Worm (Caenorhabditis elegans): ENCODE results near the gene ZC395.4.
A peak's percentile ranks its signal among the peaks of the same experiment; 100 is the strongest.

ZC395.4 gene

ce11 chrIII:5269814-5270213 lies at the start of gene ZC395.4:
Gene ZC395.4 (plus strand): TSS chrIII:5270114.
- TF ChIP-seq cnd-1 (tag; optimal IDR thresholded peaks at IDR 0.05) (no peak), lsy-2 (tag; optimal IDR thresholded peaks at IDR 0.05) (no peak), blmp-1 (tag; optimal IDR thresholded peaks at IDR 0.05) (no peak), drap-1 (GFP tag; optimal IDR thresholded peaks at IDR 0.05) (no peak)

- TF ChIP-seq drap-1 (GFP tag; optimal IDR thresholded peaks at IDR 0.05) (no peak), pha-4 (tag; optimal IDR thresholded peaks at IDR 0.05) (no peak), mep-1 (tag; optimal IDR thresholded peaks at IDR 0.05) (no peak), sem-2 (GFP tag; optimal IDR thresholded peaks at IDR 0.05) (no peak), ceh-83 (GFP tag; optimal IDR thresholded peaks at IDR 0.05) (no peak), mab-5 (tag; optimal IDR thresholded peaks at IDR 0.05) (no peak), sptf-1 (tag; optimal IDR thresholded peaks at IDR 0.05) (no peak), hlh-1 (tag; optimal IDR thresholded peaks at IDR 0.05) (no peak), lsy-2 (tag; optimal IDR thresholded peaks at IDR 0.05) (no peak), elt-3 (tag; optimal IDR thresholded peaks at IDR 0.05) (no peak), unc-120 (tag; optimal IDR thresholded peaks at IDR 0.05; ENCODE audit: poor library complexity, severe bottlenecking) (no peak), nhr-237 (tag; optimal IDR thresholded peaks at IDR 0.05) (no peak), lin-13 (tag; optimal IDR thresholded peaks at IDR 0.05) (no peak), M03D4.4 (tag; optimal IDR thresholded peaks at IDR 0.05) (no peak), tbx-8 (GFP tag; optimal IDR thresholded peaks at IDR 0.05) (no peak), unc-62 (GFP tag; optimal IDR thresholded peaks at IDR 0.05) (no peak), zip-8 (tag; optimal IDR thresholded peaks at IDR 0.05) (no peak)
Measured at ce11 chrIII:5221820-5222219, 48.1 kb upstream of the ZC395.4 start.

- TF ChIP-seq pha-4 (tag; optimal IDR thresholded peaks at IDR 0.05) (peak; percentile 8), nhr-2 (tag; optimal IDR thresholded peaks at IDR 0.05) (no peak), snpc-4 (tag; optimal IDR thresholded peaks at IDR 0.05) (no peak)
Measured at ce11 chrIII:5222777-5223176, 47.1 kb upstream of the ZC395.4 start.

- TF ChIP-seq M03D4.4 (tag; optimal IDR thresholded peaks at IDR 0.05) (no peak), sptf-1 (tag; optimal IDR thresholded peaks at IDR 0.05) (no peak), ces-1 (GFP tag; optimal IDR thresholded peaks at IDR 0.05) (no peak), blmp-1 (tag; optimal IDR thresholded peaks at IDR 0.05) (no peak), nhr-2 (tag; optimal IDR thresholded peaks at IDR 0.05) (no peak), lin-32 (GFP tag; optimal IDR thresholded peaks at IDR 0.05) (no peak), zip-8 (tag; optimal IDR thresholded peaks at IDR 0.05) (no peak), flh-1 (GFP tag; optimal IDR thresholded peaks at IDR 0.05) (no peak), mls-2 (tag; optimal IDR thresholded peaks at IDR 0.05) (no peak), ceh-43 (GFP tag; optimal IDR thresholded peaks at IDR 0.05) (no peak), mep-1 (tag; optimal IDR thresholded peaks at IDR 0.05) (no peak), ceh-83 (GFP tag; optimal IDR thresholded peaks at IDR 0.05) (no peak), ceh-39 (tag; optimal IDR thresholded peaks at IDR 0.05) (no peak), bed-3 (GFP tag; optimal IDR thresholded peaks at IDR 0.05) (no peak), elt-1 (tag; optimal IDR thresholded peaks at IDR 0.05; ENCODE audit: borderline replicate concordance, insufficient read depth) (no peak), pha-4 (tag; optimal IDR thresholded peaks at IDR 0.05) (no peak), sem-2 (GFP tag; optimal IDR thresholded peaks at IDR 0.05) (no peak), tbx-8 (GFP tag; optimal IDR thresholded peaks at IDR 0.05) (no peak), lsy-2 (tag; optimal IDR thresholded peaks at IDR 0.05) (no peak)
Measured at ce11 chrIII:5224908-5225307, 45.0 kb upstream of the ZC395.4 start.

DNA sequence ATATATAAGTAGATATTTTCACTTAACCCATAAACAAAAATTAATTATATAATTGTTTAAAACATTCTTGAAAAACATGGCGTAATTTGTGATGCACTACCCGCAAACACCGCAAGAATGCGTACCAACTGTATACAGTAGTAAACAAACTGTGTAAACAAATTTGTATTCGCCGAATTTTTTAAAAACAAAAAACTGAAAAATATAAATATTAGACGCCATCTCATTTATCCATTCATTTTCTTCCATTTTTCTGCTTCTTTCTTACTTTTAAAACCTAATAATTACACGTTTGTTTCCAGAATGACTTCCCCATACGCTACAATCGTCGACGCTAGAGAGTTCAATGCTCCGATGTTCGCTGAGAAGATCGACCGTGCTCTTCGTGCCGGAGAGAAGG lies 44.6 kb upstream of the ZC395.4 start, which contains the start of gene nex-1:
TSS of gene nex-1 (plus strand) at position 301 of the 400 bp plus-strand sequence.
- no peak for TF ChIP-seq pha-4 (tag; optimal IDR thresholded peaks at IDR 0.05)
- TF ChIP-seq nhr-237 (tag; optimal IDR thresholded peaks at IDR 0.05): no peak
- no peak for TF ChIP-seq nhr-28 (tag; optimal IDR thresholded peaks at IDR 0.05)
- TF ChIP-seq blmp-1 (tag; optimal IDR thresholded peaks at IDR 0.05): no peak
- TF ChIP-seq snpc-4 (tag; optimal IDR thresholded peaks at IDR 0.05): no peak
- TF ChIP-seq nhr-12 (tag; optimal IDR thresholded peaks at IDR 0.05): no peak
- TF ChIP-seq sem-2 (GFP tag; optimal IDR thresholded peaks at IDR 0.05): no peak
- TF ChIP-seq ztf-11 (tag; optimal IDR thresholded peaks at IDR 0.05): no peak
- no peak for TF ChIP-seq nhr-2 (tag; optimal IDR thresholded peaks at IDR 0.05)
- no peak for TF ChIP-seq drap-1 (GFP tag; optimal IDR thresholded peaks at IDR 0.05)
- no peak for TF ChIP-seq nhr-76 (tag; optimal IDR thresholded peaks at IDR 0.05)
- TF ChIP-seq ceh-83 (GFP tag; optimal IDR thresholded peaks at IDR 0.05): no peak
- TF ChIP-seq mep-1 (tag; optimal IDR thresholded peaks at IDR 0.05): no peak
- TF ChIP-seq cnd-1 (tag; optimal IDR thresholded peaks at IDR 0.05): no peak

Data from whole organism, mixed stage, embryonic.